Worm (Caenorhabditis elegans): Measurements from ENCODE around the gene T02G5.14.

- TF ChIP-seq unc-62 (GFP tag; optimal IDR thresholded peaks at IDR 0.05) (no peak), lin-11 (tag; optimal IDR thresholded peaks at IDR 0.05) (no peak), ztf-4 (tag; optimal IDR thresholded peaks at IDR 0.05) (no peak), R02D3.7 (tag; optimal IDR thresholded peaks at IDR 0.05) (no peak), nhr-77 (tag; optimal IDR thresholded peaks at IDR 0.05) (no peak), zag-1 (tag; optimal IDR thresholded peaks at IDR 0.05) (no peak)
Measured at ce11 chrII:7131871-7132693, 48.0 kb downstream of the T02G5.14 start, which contains the start of the genes T07F8.4 and gld-3.

Measured in whole organism, L2 larva.